Worm (Caenorhabditis elegans) whole organism, midembryonic: ENCODE results near the gene cdgs-1.

Experiments used
- flt-1 ChIP-seq: fragments of 200-800 bp; sonication (Bioruptor generic); IDR thresholded peaks from 2 replicates; pipeline ENCODE4 v1.3.6; 2022; ENCODE audit warnings: missing genetic modification characterization, missing compliant biosample characterization
- klf-2 ChIP-seq: fragments of 200-800 bp; sonication (Bioruptor generic); conservative IDR thresholded peaks from 2 replicates; pipeline ENCODE4 v1.3.6; 2022; ENCODE audit warnings: missing genetic modification reagents, missing genetic modification characterization, missing compliant biosample characterization
- med-1 ChIP-seq: sonication (generic microtip); optimal IDR thresholded peaks from 2 replicates; lab custom pipeline; 2017; ENCODE audit warnings: missing genetic modification characterization, mild to moderate bottlenecking, missing compliant biosample characterization, antibody characterized with exemption, missing genetic modification reagents; ENCODE audit not compliant: insufficient read depth
- ref-1 ChIP-seq: fragments of 200-800 bp; sonication (Bioruptor generic); conservative IDR thresholded peaks from 2 replicates; pipeline ENCODE4 v1.3.6; 2022; ENCODE audit warnings: missing genetic modification reagents, missing genetic modification characterization, missing compliant biosample characterization
- tab-1 ChIP-seq: fragments of 200-800 bp; sonication (Bioruptor generic); IDR thresholded peaks from 2 replicates; pipeline ENCODE4 v1.3.6; 2022; ENCODE audit warnings: missing genetic modification characterization, missing compliant biosample characterization
- ztf-23 ChIP-seq: fragments of 200-800 bp; sonication (Bioruptor generic); IDR thresholded peaks from 2 replicates; pipeline ENCODE4 v1.3.6; 2022; ENCODE audit warnings: missing genetic modification reagents, missing genetic modification characterization, missing compliant biosample characterization
- ztf-29 ChIP-seq: fragments of 200-800 bp; sonication (Bioruptor generic); IDR thresholded peaks from 2 replicates; pipeline ENCODE4 v1.3.6; 2022; ENCODE audit warnings: missing genetic modification reagents, missing genetic modification characterization, missing compliant biosample characterization

ce11 chrIV:7790151-7790691 is 25.3 kb downstream of the cdgs-1 start:
- no peak for TF ChIP-seq med-1
- TF ChIP-seq tab-1 (GFP tag; lab: Robert Waterston, UW): no peak
- TF ChIP-seq ref-1 (GFP tag; lab: Robert Waterston, UW): no peak
- no peak for TF ChIP-seq ztf-29 (GFP tag; lab: Robert Waterston, UW)
- no peak for TF ChIP-seq klf-2 (GFP tag; lab: Robert Waterston, UW)
- no peak for TF ChIP-seq ztf-23 (GFP tag; lab: Robert Waterston, UW)
- TF ChIP-seq flt-1 (GFP tag; lab: Robert Waterston, UW): no peak
